Worm (Caenorhabditis elegans): ENCODE measurements around the gene W02A2.12.

ce11 chrIV:13311331-13312034 is 37.1 kb downstream of the W02A2.12 start:
- TF ChIP-seq ceh-13 (GFP tag; optimal IDR thresholded peaks at IDR 0.05) (no peak), scrt-1 (GFP tag; IDR thresholded peaks at IDR 0.05) (no peak), ama-1 (optimal IDR thresholded peaks at IDR 0.05) (no peak), F13C5.2 (tag; optimal IDR thresholded peaks at IDR 0.05) (no peak), ets-7 (tag; optimal IDR thresholded peaks at IDR 0.05) (no peak), tbx-11 (GFP tag; IDR thresholded peaks at IDR 0.05) (no peak), flt-1 (GFP tag; IDR thresholded peaks at IDR 0.05) (no peak), tbx-37 (GFP tag; conservative IDR thresholded peaks at IDR 0.05) (no peak), aly-1 (tag; optimal IDR thresholded peaks at IDR 0.05) (no peak), hmg-4 (GFP tag; optimal IDR thresholded peaks at IDR 0.05) (no peak), hnd-1 (tag; optimal IDR thresholded peaks at IDR 0.05) (no peak), B0310.2 (tag; optimal IDR thresholded peaks at IDR 0.05) (no peak), tra-4 (tag; optimal IDR thresholded peaks at IDR 0.05) (no peak)
